Fruit fly (Drosophila melanogaster): ENCODE measurements around the gene CG17549.
A peak's percentile ranks its signal among the peaks of the same experiment; 100 is the strongest.

dm6 chr2L:19342767-19343166 lies 47.1 kb downstream of the CG17549 start:
- TF ChIP-seq Gug (GFP tag; IDR thresholded peaks at IDR 0.05) = no peak
- no peak for TF ChIP-seq vri (GFP tag; optimal IDR thresholded peaks at IDR 0.05)
- TF ChIP-seq CG11902 (GFP tag; optimal IDR thresholded peaks at IDR 0.05) = no peak
- peak; percentile 48 for TF ChIP-seq CG32006 (GFP tag; optimal IDR thresholded peaks at IDR 0.05)
- no peak for TF ChIP-seq Blimp-1 (GFP tag; optimal IDR thresholded peaks at IDR 0.05)
- no peak for TF ChIP-seq CG16779 (tag; optimal IDR thresholded peaks at IDR 0.05)
- TF ChIP-seq lz (GFP tag; optimal IDR thresholded peaks at IDR 0.05) = peak; percentile 14
- TF ChIP-seq fd59A (GFP tag; optimal IDR thresholded peaks at IDR 0.05) = peak; percentile 36
- no peak for TF ChIP-seq Eip93F (GFP tag; optimal IDR thresholded peaks at IDR 0.05)
- TF ChIP-seq dsx (GFP tag; optimal IDR thresholded peaks at IDR 0.05; ENCODE audit: poor library complexity, severe bottlenecking) = peak; percentile 5
